Worm (Caenorhabditis elegans) whole organism, mixed stage, embryonic: Measurements from ENCODE around the gene F27D9.2.
A peak's percentile ranks its signal among the peaks of the same experiment; 100 is the strongest.

Experiments
- M03D4.4 ChIP-seq: sonication (generic microtip); optimal IDR thresholded peaks from 2 replicates; lab custom pipeline; 2017; ENCODE audit warnings: mild to moderate bottlenecking, missing genetic modification characterization, missing compliant biosample characterization
- bed-3 ChIP-seq: fragments of 200-800 bp; sonication (Bioruptor generic); optimal IDR thresholded peaks from 3 replicates; lab custom pipeline; 2018; ENCODE audit warnings: mild to moderate bottlenecking, missing genetic modification characterization, moderate library complexity, missing compliant biosample characterization
- blmp-1 ChIP-seq: fragments of 150-350 bp; optimal IDR thresholded peaks from 2 replicates; lab custom pipeline; 2014; ENCODE audit warnings: missing biosample characterization, missing genetic modification characterization
- ceh-39 ChIP-seq: fragments of 150-350 bp; optimal IDR thresholded peaks from 2 replicates; lab custom pipeline; 2014; ENCODE audit warnings: missing biosample characterization, missing genetic modification characterization
- ceh-43 ChIP-seq: fragments of 200-800 bp; sonication (Bioruptor generic); optimal IDR thresholded peaks from 2 replicates; lab custom pipeline; 2018; ENCODE audit warnings: mild to moderate bottlenecking, missing genetic modification characterization, moderate library complexity, missing compliant biosample characterization
- ceh-83 ChIP-seq: fragments of 200-800 bp; sonication (Bioruptor generic); optimal IDR thresholded peaks from 2 replicates; lab custom pipeline; 2018; ENCODE audit warnings: mild to moderate bottlenecking, missing genetic modification characterization, missing compliant biosample characterization
- ces-1 ChIP-seq: fragments of 150-350 bp; optimal IDR thresholded peaks from 2 replicates; lab custom pipeline; 2014; ENCODE audit warnings: missing biosample characterization, missing genetic modification reagents, missing genetic modification characterization
- drap-1 ChIP-seq: fragments of 200-800 bp; sonication (Bioruptor generic); optimal IDR thresholded peaks from 3 replicates; lab custom pipeline; 2018; ENCODE audit warnings: mild to moderate bottlenecking, missing genetic modification characterization, missing compliant biosample characterization
- elt-1 ChIP-seq: sonication (generic microtip); optimal IDR thresholded peaks from 2 replicates; lab custom pipeline; 2017; ENCODE audit warnings: missing genetic modification characterization, mild to moderate bottlenecking, missing compliant biosample characterization, antibody characterized with exemption, moderate library complexity, borderline replicate concordance; ENCODE audit not compliant: insufficient read depth
- elt-3 ChIP-seq: fragments of 150-350 bp; optimal IDR thresholded peaks from 2 replicates; lab custom pipeline; 2014; ENCODE audit warnings: missing biosample characterization, missing genetic modification characterization
- flh-1 ChIP-seq: fragments of 200-800 bp; sonication (Bioruptor generic); optimal IDR thresholded peaks from 2 replicates; lab custom pipeline; 2018; ENCODE audit warnings: mild to moderate bottlenecking, missing genetic modification characterization, moderate library complexity, missing compliant biosample characterization
- ham-2 ChIP-seq: fragments of 200-800 bp; sonication (Bioruptor generic); optimal IDR thresholded peaks from 2 replicates; lab custom pipeline; 2018; ENCODE audit warnings: mild to moderate bottlenecking, missing genetic modification characterization, missing compliant biosample characterization
- hlh-1 ChIP-seq: fragments of 150-350 bp; optimal IDR thresholded peaks from 2 replicates; lab custom pipeline; 2014; ENCODE audit warnings: missing biosample characterization, missing genetic modification reagents, missing genetic modification characterization
- lin-13 ChIP-seq: fragments of 150-350 bp; optimal IDR thresholded peaks from 2 replicates; lab custom pipeline; 2014; ENCODE audit warnings: missing biosample characterization, missing genetic modification characterization
- lin-32 ChIP-seq: fragments of 200-800 bp; sonication (Bioruptor generic); optimal IDR thresholded peaks from 2 replicates; lab custom pipeline; 2018; ENCODE audit warnings: mild to moderate bottlenecking, missing genetic modification characterization, missing compliant biosample characterization
- lsy-2 ChIP-seq: fragments of 150-350 bp; optimal IDR thresholded peaks from 2 replicates; lab custom pipeline; 2014; ENCODE audit warnings: missing biosample characterization, missing genetic modification characterization
- mab-5 ChIP-seq: fragments of 150-350 bp; optimal IDR thresholded peaks from 2 replicates; lab custom pipeline; 2014; ENCODE audit warnings: missing biosample characterization, missing genetic modification characterization
- mep-1 ChIP-seq: fragments of 150-350 bp; optimal IDR thresholded peaks from 2 replicates; lab custom pipeline; 2017; ENCODE audit warnings: missing biosample characterization, missing genetic modification reagents, missing genetic modification characterization, inconsistent platforms
- mls-2 ChIP-seq: sonication (generic microtip); optimal IDR thresholded peaks from 2 replicates; lab custom pipeline; 2016; ENCODE audit warnings: mild to moderate bottlenecking, missing genetic modification characterization, moderate library complexity, missing compliant biosample characterization
- nhr-12 ChIP-seq: fragments of 150-350 bp; optimal IDR thresholded peaks from 2 replicates; lab custom pipeline; 2014; ENCODE audit warnings: missing biosample characterization, missing genetic modification characterization
- nhr-2 ChIP-seq: fragments of 150-350 bp; optimal IDR thresholded peaks from 2 replicates; lab custom pipeline; 2014; ENCODE audit warnings: missing biosample characterization, missing genetic modification characterization
- nhr-237 ChIP-seq: fragments of 150-350 bp; optimal IDR thresholded peaks from 2 replicates; lab custom pipeline; 2014; ENCODE audit warnings: missing biosample characterization, missing genetic modification characterization
- nhr-28 ChIP-seq: fragments of 150-350 bp; optimal IDR thresholded peaks from 2 replicates; lab custom pipeline; 2014; ENCODE audit warnings: missing biosample characterization, missing genetic modification characterization
- nhr-76 ChIP-seq: sonication (generic microtip); optimal IDR thresholded peaks from 2 replicates; lab custom pipeline; 2017; ENCODE audit warnings: missing biosample characterization, missing genetic modification characterization
- pha-4 ChIP-seq: fragments of 150-350 bp; optimal IDR thresholded peaks from 2 replicates; lab custom pipeline; 2018; ENCODE audit warnings: missing biosample characterization, missing genetic modification reagents, missing genetic modification characterization
- sem-2 ChIP-seq: fragments of 200-800 bp; sonication (Bioruptor generic); optimal IDR thresholded peaks from 2 replicates; lab custom pipeline; 2018; ENCODE audit warnings: mild to moderate bottlenecking, missing genetic modification characterization, missing compliant biosample characterization
- snpc-4 ChIP-seq: fragments of 150-350 bp; optimal IDR thresholded peaks from 2 replicates; lab custom pipeline; 2014; ENCODE audit warnings: missing biosample characterization, missing genetic modification characterization
- sptf-1 ChIP-seq: sonication (generic microtip); optimal IDR thresholded peaks from 2 replicates; lab custom pipeline; 2017; ENCODE audit warnings: mild to moderate bottlenecking, missing genetic modification characterization, moderate library complexity, missing compliant biosample characterization
- tbx-8 ChIP-seq: fragments of 200-800 bp; sonication (Bioruptor generic); optimal IDR thresholded peaks from 2 replicates; lab custom pipeline; 2018; ENCODE audit warnings: mild to moderate bottlenecking, missing genetic modification characterization, moderate library complexity, missing compliant biosample characterization
- unc-120 ChIP-seq: sonication (generic microtip); optimal IDR thresholded peaks from 2 replicates; lab custom pipeline; 2017; ENCODE audit warnings: missing genetic modification characterization, missing compliant biosample characterization; ENCODE audit not compliant: poor library complexity, severe bottlenecking
- unc-39 ChIP-seq: fragments of 150-350 bp; optimal IDR thresholded peaks from 2 replicates; lab custom pipeline; 2014; ENCODE audit warnings: missing biosample characterization, missing genetic modification characterization
- zip-8 ChIP-seq: fragments of 150-350 bp; optimal IDR thresholded peaks from 2 replicates; lab custom pipeline; 2014; ENCODE audit warnings: missing biosample characterization, missing genetic modification characterization
- ztf-11 ChIP-seq: fragments of 150-350 bp; optimal IDR thresholded peaks from 2 replicates; lab custom pipeline; 2014; ENCODE audit warnings: missing biosample characterization, missing genetic modification characterization

F27D9.2 gene

ce11 chrX:7651219-7651958 lies 21.4 kb upstream of the F27D9.2 start:
- TF ChIP-seq sem-2 (no peak), bed-3 (GFP tag; lab: Kevin White, UChicago) (peak; percentile 27), ceh-43 (GFP tag; lab: Kevin White, UChicago) (no peak), hlh-1 (no peak), nhr-2 (no peak), lsy-2 (no peak), flh-1 (GFP tag; lab: Kevin White, UChicago) (no peak), lin-32 (GFP tag; lab: Kevin White, UChicago) (no peak), ceh-83 (no peak), snpc-4 (tag; lab: Kevin White, UChicago) (no peak), mls-2 (tag; lab: Kevin White, UChicago) (peak; percentile 38), tbx-8 (GFP tag; lab: Kevin White, UChicago) (no peak), zip-8 (tag; lab: Kevin White, UChicago) (peak; percentile 73), ceh-39 (tag; lab: Kevin White, UChicago) (no peak), sptf-1 (tag; lab: Kevin White, UChicago) (no peak), nhr-12 (tag; lab: Kevin White, UChicago) (no peak), unc-39 (tag; lab: Kevin White, UChicago) (no peak), lin-13 (tag; lab: Kevin White, UChicago) (peak; percentile 25), pha-4 (tag; lab: Kevin White, UChicago) (no peak), elt-1 (tag; lab: Kevin White, UChicago) (no peak), nhr-28 (tag; lab: Kevin White, UChicago) (no peak), drap-1 (no peak), nhr-76 (tag; lab: Kevin White, UChicago) (no peak), ham-2 (GFP tag; lab: Kevin White, UChicago) (no peak), elt-3 (tag; lab: Kevin White, UChicago) (no peak), M03D4.4 (tag; lab: Kevin White, UChicago) (no peak), blmp-1 (tag; lab: Kevin White, UChicago) (no peak), ces-1 (GFP tag; lab: Kevin White, UChicago) (peak; percentile 86), unc-120 (tag; lab: Kevin White, UChicago) (peak; percentile 64), nhr-237 (tag; lab: Kevin White, UChicago) (no peak)

DNA sequence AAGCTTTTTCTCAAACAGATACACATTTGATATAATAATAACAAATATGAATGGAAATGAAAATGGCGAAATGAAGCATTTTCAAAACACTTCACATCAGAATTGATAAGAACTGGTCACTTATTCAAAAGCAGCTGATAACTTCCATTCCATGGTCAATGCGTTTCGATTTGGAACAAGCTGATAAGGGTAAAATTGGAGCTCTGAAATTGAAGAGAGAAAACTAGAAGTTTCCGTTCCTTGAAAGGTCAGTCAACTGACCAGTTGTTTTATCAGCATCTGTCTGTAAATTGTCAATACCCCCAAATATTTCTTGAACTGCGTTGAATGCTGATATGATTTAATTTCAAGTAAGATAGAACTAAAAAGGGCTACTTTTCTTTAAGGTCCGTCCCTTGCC lies 20.5 kb upstream of the F27D9.2 start:
- TF ChIP-seq nhr-12 (tag; lab: Kevin White, UChicago) (no peak), zip-8 (tag; lab: Kevin White, UChicago) (no peak), lin-13 (tag; lab: Kevin White, UChicago) (no peak), blmp-1 (tag; lab: Kevin White, UChicago) (no peak), mab-5 (tag; lab: Kevin White, UChicago) (no peak), sem-2 (no peak), nhr-237 (tag; lab: Kevin White, UChicago) (no peak), elt-1 (tag; lab: Kevin White, UChicago) (no peak), bed-3 (GFP tag; lab: Kevin White, UChicago) (no peak), pha-4 (tag; lab: Kevin White, UChicago) (no peak), ztf-11 (tag; lab: Kevin White, UChicago) (no peak)

DNA sequence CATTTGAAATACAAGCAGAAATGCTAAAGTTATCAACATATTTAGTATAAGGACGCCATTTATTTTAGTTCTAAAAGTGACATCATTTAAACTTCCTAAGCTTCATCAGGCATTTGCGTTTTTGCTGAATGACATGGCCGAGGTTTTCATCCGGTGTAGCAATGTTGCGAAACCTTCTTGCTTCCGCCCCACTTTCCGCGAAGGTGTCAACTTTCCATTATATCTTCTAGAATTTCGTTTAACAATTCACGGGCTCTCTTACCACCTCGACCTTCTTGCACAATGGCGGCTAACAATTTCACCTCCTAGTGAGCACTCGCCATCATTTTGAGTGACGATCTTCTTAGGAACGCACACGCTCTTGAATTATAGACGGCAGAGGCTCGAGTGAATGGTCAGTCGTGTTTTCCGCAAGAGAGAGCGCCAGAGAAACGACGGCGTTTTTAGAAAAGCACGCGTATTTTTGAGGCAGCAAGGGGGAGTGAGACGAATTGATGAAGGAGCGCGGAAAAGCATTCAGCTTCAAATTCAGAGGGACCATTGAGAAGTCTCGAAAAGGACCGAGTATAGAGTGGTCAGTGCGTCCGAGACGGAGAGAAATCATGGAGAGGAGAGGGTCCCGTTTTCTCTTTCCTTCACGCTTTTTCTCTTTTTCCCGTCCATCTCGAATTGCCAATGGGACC lies 18.9 kb upstream of the F27D9.2 start:
- TF ChIP-seq hlh-1 (no peak), nhr-12 (tag; lab: Kevin White, UChicago) (no peak), mep-1 (tag; lab: Kevin White, UChicago) (no peak), elt-3 (tag; lab: Kevin White, UChicago) (no peak), blmp-1 (tag; lab: Kevin White, UChicago) (no peak), unc-39 (tag; lab: Kevin White, UChicago) (no peak), nhr-76 (tag; lab: Kevin White, UChicago) (no peak), ceh-39 (tag; lab: Kevin White, UChicago) (no peak), unc-120 (tag; lab: Kevin White, UChicago) (peak; percentile 25), mls-2 (tag; lab: Kevin White, UChicago) (no peak), ces-1 (GFP tag; lab: Kevin White, UChicago) (peak; percentile 32), flh-1 (GFP tag; lab: Kevin White, UChicago) (no peak)
- TF ChIP-seq, all 35 proteins: peak for 2
